Fruit fly (Drosophila melanogaster): Measurements from ENCODE around the gene Aven.

Aven gene

DNA sequence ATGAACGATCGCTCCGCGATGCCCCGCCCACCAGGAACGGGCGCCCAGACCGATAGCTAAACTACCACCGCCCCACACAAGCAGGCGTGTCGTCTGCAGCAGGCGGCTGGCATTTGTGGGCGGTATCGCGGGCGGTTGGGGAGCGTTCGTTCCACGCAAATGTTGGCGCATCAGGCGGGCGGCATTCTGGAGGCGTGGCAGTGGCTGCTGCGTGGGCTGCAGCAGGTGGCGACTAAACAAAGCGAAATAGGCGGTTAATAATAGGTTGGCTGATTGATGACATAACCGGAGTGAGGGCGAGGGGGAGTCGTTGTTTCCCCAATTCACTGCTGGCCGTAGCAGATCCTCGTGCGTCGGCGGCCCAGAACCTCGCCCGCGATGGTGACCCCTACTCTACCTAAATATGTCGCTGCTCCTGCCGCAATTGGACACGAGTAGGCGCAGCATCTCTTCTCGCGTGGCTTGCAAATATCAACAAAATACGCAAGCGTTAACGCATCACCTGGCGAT, 34.3 kb downstream of the Aven start (continued):
- TF ChIP-seq sr (GFP tag; IDR thresholded peaks at IDR 0.05) (peak; percentile 93), CG15479 (GFP tag; optimal IDR thresholded peaks at IDR 0.05) (no peak), bsh (GFP tag; optimal IDR thresholded peaks at IDR 0.05) (no peak), NK7.1 (GFP tag; optimal IDR thresholded peaks at IDR 0.05) (no peak), grau (tag; optimal IDR thresholded peaks at IDR 0.05) (no peak), CG17829 (tag; optimal IDR thresholded peaks at IDR 0.05) (no peak), pzg (GFP tag; optimal IDR thresholded peaks at IDR 0.05) (peak; percentile 21), Tbp (GFP tag; optimal IDR thresholded peaks at IDR 0.05) (no peak), CG12659 (GFP tag; optimal IDR thresholded peaks at IDR 0.05) (no peak), twi (tag; optimal IDR thresholded peaks at IDR 0.05) (no peak), fru (optimal IDR thresholded peaks at IDR 0.05) (no peak), Aef1 (GFP tag; IDR thresholded peaks at IDR 0.05) (no peak), insv (GFP tag; optimal IDR thresholded peaks at IDR 0.05) (no peak), Ets65A (GFP tag) (no peak), CG12391 (tag; optimal IDR thresholded peaks at IDR 0.05) (no peak), CG4730 (GFP tag; IDR thresholded peaks at IDR 0.05) (no peak), Xbp1 (GFP tag; optimal IDR thresholded peaks at IDR 0.05) (no peak), CG9797 (GFP tag; optimal IDR thresholded peaks at IDR 0.05) (no peak), yki (optimal IDR thresholded peaks at IDR 0.05) (no peak), tup (GFP tag; optimal IDR thresholded peaks at IDR 0.05) (no peak), CG18476 (GFP tag; optimal IDR thresholded peaks at IDR 0.05) (no peak), rib (GFP tag; IDR thresholded peaks at IDR 0.05) (no peak), Abd-B (GFP tag; optimal IDR thresholded peaks at IDR 0.05) (no peak), CG7928 (GFP tag; optimal IDR thresholded peaks at IDR 0.05) (no peak), CG8290 (GFP tag; optimal IDR thresholded peaks at IDR 0.05) (no peak), CG8290 (tag; optimal IDR thresholded peaks at IDR 0.05) (peak in 1 of 2 experiments; percentile 26), Hmx (GFP tag; optimal IDR thresholded peaks at IDR 0.05) (no peak), CG1233 (GFP tag; optimal IDR thresholded peaks at IDR 0.05) (no peak), Hey (tag; optimal IDR thresholded peaks at IDR 0.05) (no peak), CG4854 (GFP tag; optimal IDR thresholded peaks at IDR 0.05) (no peak), crp (GFP tag; optimal IDR thresholded peaks at IDR 0.05) (no peak), CG4282 (GFP tag; optimal IDR thresholded peaks at IDR 0.05) (no peak), cato (GFP tag; optimal IDR thresholded peaks at IDR 0.05; ENCODE audit: borderline replicate concordance) (no peak), sim (GFP tag; IDR thresholded peaks at IDR 0.05) (no peak), CG1024 (GFP tag; IDR thresholded peaks at IDR 0.05) (no peak), CG4404 (GFP tag; IDR thresholded peaks at IDR 0.05) (no peak), MBD-R2 (GFP tag; IDR thresholded peaks at IDR 0.05) (peak; percentile 40), Rx (GFP tag; IDR thresholded peaks at IDR 0.05) (no peak), jigr1 (GFP tag; IDR thresholded peaks at IDR 0.05) (no peak), CG11456 (GFP tag; IDR thresholded peaks at IDR 0.05) (no peak), al (GFP tag; IDR thresholded peaks at IDR 0.05) (no peak), CG6175 (GFP tag; IDR thresholded peaks at IDR 0.05) (no peak), hth (optimal IDR thresholded peaks at IDR 0.05) (no peak), CG8944 (GFP tag; optimal IDR thresholded peaks at IDR 0.05) (no peak), YL-1 (GFP tag; optimal IDR thresholded peaks at IDR 0.05) (no peak), slp2 (GFP tag; optimal IDR thresholded peaks at IDR 0.05) (no peak), CG17359 (tag; optimal IDR thresholded peaks at IDR 0.05) (no peak), Bgb (GFP tag; IDR thresholded peaks at IDR 0.05; ENCODE audit: partially characterized antibody) (peak; percentile 16; the same call in 1 of the 2 replicates), Oli (tag; optimal IDR thresholded peaks at IDR 0.05) (no peak), CG3065 (GFP tag; optimal IDR thresholded peaks at IDR 0.05) (peak; percentile 14), gro (GFP tag; optimal IDR thresholded peaks at IDR 0.05) (no peak), CG4617 (GFP tag; optimal IDR thresholded peaks at IDR 0.05; ENCODE audit: borderline replicate concordance) (peak; percentile 26), CG14710 (tag; optimal IDR thresholded peaks at IDR 0.05) (no peak)
